Fruit fly (Drosophila melanogaster): Measurements from ENCODE around the gene CG1924.

CG1924 gene

dm6 chrX:12221496-12221895, 43.1 kb upstream of the CG1924 start (continued):
- TF ChIP-seq CG4730 (GFP tag; IDR thresholded peaks at IDR 0.05) = peak; percentile 51; the same call in 1 of the 2 replicates
- no peak for TF ChIP-seq cad (GFP tag; optimal IDR thresholded peaks at IDR 0.05)
- TF ChIP-seq Hr78 (GFP tag; optimal IDR thresholded peaks at IDR 0.05) = peak in 1 of 2 experiments; percentile 57
- TF ChIP-seq Taf1 (GFP tag; IDR thresholded peaks at IDR 0.05) = no peak
- TF ChIP-seq lmd (GFP tag; IDR thresholded peaks at IDR 0.05) = peak; percentile 51
- no peak; the same call in 1 of the 2 replicates for TF ChIP-seq gt (GFP tag; IDR thresholded peaks at IDR 0.05)
- TF ChIP-seq CG12769 (tag; optimal IDR thresholded peaks at IDR 0.05) = peak; percentile 38
- peak; percentile 81 for TF ChIP-seq ci (GFP tag; IDR thresholded peaks at IDR 0.05)
- no peak for TF ChIP-seq Lhr (GFP tag; optimal IDR thresholded peaks at IDR 0.05)
- no peak for TF ChIP-seq toy (GFP tag; IDR thresholded peaks at IDR 0.05)
- no peak for TF ChIP-seq Kr (GFP tag; optimal IDR thresholded peaks at IDR 0.05)
- TF ChIP-seq br (optimal IDR thresholded peaks at IDR 0.05) = no peak
- no peak for TF ChIP-seq Sin3A (optimal IDR thresholded peaks at IDR 0.05)
- no peak for TF ChIP-seq fru (optimal IDR thresholded peaks at IDR 0.05)
- TF ChIP-seq Hand (GFP tag; optimal IDR thresholded peaks at IDR 0.05) = no peak
- TF ChIP-seq Antp (GFP tag; optimal IDR thresholded peaks at IDR 0.05) = peak; percentile 81
- TF ChIP-seq CG7271 (tag; optimal IDR thresholded peaks at IDR 0.05) = no peak
- no peak for TF ChIP-seq CG17612 (GFP tag; IDR thresholded peaks at IDR 0.05)
- peak; percentile 55 for TF ChIP-seq phol (tag; optimal IDR thresholded peaks at IDR 0.05)
- TF ChIP-seq trem (tag; optimal IDR thresholded peaks at IDR 0.05) = peak; percentile 10
- no peak for TF ChIP-seq knrl (GFP tag; IDR thresholded peaks at IDR 0.05; ENCODE audit: partially characterized antibody)
- TF ChIP-seq exex (tag; optimal IDR thresholded peaks at IDR 0.05) = no peak
- no peak for TF ChIP-seq tll (GFP tag; optimal IDR thresholded peaks at IDR 0.05)
- TF ChIP-seq CG11093 (GFP tag; IDR thresholded peaks at IDR 0.05) = peak; percentile 26; the same call in 1 of the 3 replicates
- no peak for TF ChIP-seq Stat92E (GFP tag; optimal IDR thresholded peaks at IDR 0.05)
- TF ChIP-seq D19B (GFP tag; optimal IDR thresholded peaks at IDR 0.05) = no peak
- no peak for TF ChIP-seq NFAT (GFP tag; IDR thresholded peaks at IDR 0.05)
- TF ChIP-seq CG4360 (GFP tag; IDR thresholded peaks at IDR 0.05) = no peak
- TF ChIP-seq CG8089 (GFP tag; optimal IDR thresholded peaks at IDR 0.05) = peak; percentile 17
- peak; percentile 24 for TF ChIP-seq grau (tag; optimal IDR thresholded peaks at IDR 0.05)
- no peak for TF ChIP-seq Hr39 (optimal IDR thresholded peaks at IDR 0.05)
- TF ChIP-seq ase (GFP tag; IDR thresholded peaks at IDR 0.05) = peak; percentile 24; the same call in 1 of the 3 replicates
- TF ChIP-seq CG8290 (GFP tag; optimal IDR thresholded peaks at IDR 0.05) = peak; percentile 59
- no peak for TF ChIP-seq CG8290 (tag; optimal IDR thresholded peaks at IDR 0.05)
- peak; percentile 10 for TF ChIP-seq org-1 (GFP tag; optimal IDR thresholded peaks at IDR 0.05)
- TF ChIP-seq Neu2 (GFP tag; optimal IDR thresholded peaks at IDR 0.05; ENCODE audit: borderline replicate concordance) = no peak
- peak; percentile 48; the same call in 1 of the 2 replicates for TF ChIP-seq vvl (GFP tag; IDR thresholded peaks at IDR 0.05)
- peak; percentile 42 for TF ChIP-seq CG8281 (tag; optimal IDR thresholded peaks at IDR 0.05)
- no peak for TF ChIP-seq tup (GFP tag; optimal IDR thresholded peaks at IDR 0.05)
- TF ChIP-seq CrebB (tag; optimal IDR thresholded peaks at IDR 0.05) = no peak
- TF ChIP-seq CG7372 (GFP tag; IDR thresholded peaks at IDR 0.05) = no peak
- no peak for TF ChIP-seq CG4328 (GFP tag; optimal IDR thresholded peaks at IDR 0.05)
- TF ChIP-seq Bgb (GFP tag; IDR thresholded peaks at IDR 0.05; ENCODE audit: partially characterized antibody) = no peak
- TF ChIP-seq Ptx1 (GFP tag; IDR thresholded peaks at IDR 0.05) = peak; percentile 71; the same call in 1 of the 2 replicates
- TF ChIP-seq D19A (tag; optimal IDR thresholded peaks at IDR 0.05) = peak; percentile 34
- no peak for TF ChIP-seq CG12942 (GFP tag; optimal IDR thresholded peaks at IDR 0.05)
- TF ChIP-seq Blimp-1 (GFP tag; optimal IDR thresholded peaks at IDR 0.05) = peak; percentile 56
- no peak for TF ChIP-seq Elba2 (GFP tag; optimal IDR thresholded peaks at IDR 0.05)

All from whole organism, embryonic.